Worm (Caenorhabditis elegans) whole organism, L4/young adult: ENCODE data around the gene set-1.

Experiments used
- W03F9.2 ChIP-seq: fragments of 150-350 bp; optimal IDR thresholded peaks from 2 replicates; lab custom pipeline; 2014; ENCODE audit warnings: missing biosample characterization, missing genetic modification characterization
- dao-5 ChIP-seq: sonication (generic microtip); optimal IDR thresholded peaks from 2 replicates; lab custom pipeline; 2016; ENCODE audit warnings: missing genotype, missing genetic modification characterization, moderate library complexity, missing compliant biosample characterization
- him-1 ChIP-seq: sonication (generic microtip); optimal IDR thresholded peaks from 2 replicates; lab custom pipeline; 2016; ENCODE audit warnings: missing genotype, missing genetic modification reagents, missing genetic modification characterization, missing compliant biosample characterization

Gene set-1

DNA sequence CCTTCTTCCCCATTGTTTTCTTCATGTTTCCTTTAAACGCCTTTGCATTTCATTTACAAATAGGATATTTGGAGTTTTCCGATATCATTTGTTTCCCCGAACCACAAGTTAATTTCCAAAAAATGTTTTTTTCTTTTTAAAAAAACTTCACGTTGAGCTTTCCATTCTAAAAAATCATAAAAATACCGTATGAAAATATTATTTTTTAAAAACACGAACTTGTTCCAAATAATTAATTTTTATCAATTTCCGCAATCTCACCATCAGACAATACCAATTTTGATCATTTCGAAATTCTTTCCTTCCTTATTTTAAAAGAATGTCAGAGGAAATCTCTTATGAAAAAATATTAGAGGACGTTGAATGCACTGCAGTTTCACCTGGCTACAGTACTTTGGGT lies 19.3 kb upstream of the set-1 start, which contains the start of gene wht-6:
wht-6 (plus strand) TSS at position 301 of the 400 bp plus-strand sequence.
- TF ChIP-seq dao-5 (tag; lab: Kevin White, UChicago) (no peak), W03F9.2 (tag; lab: Kevin White, UChicago) (no peak), him-1 (no peak)

DNA sequence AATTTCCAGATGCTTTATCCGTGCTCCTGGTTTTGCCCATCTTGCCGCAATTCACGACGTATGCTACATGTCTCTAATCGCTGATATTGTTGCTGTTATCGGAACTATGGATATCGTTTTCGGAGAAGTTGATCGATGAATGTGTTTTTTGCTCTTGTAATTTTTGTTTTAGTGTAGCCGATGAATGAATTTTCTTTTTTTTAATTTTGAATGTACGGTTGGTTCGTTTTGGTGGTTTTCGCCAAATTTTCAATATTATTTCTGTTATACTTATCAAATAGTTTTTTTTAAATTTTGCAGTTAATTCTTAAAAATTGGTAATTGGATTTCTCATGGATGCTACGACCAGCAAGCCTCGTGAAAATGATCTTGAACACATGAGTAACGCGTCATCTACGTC lies 14.8 kb upstream of the set-1 start, which contains the start of gene T26A5.2:
T26A5.2 (plus strand) TSS at position 301 of the 400 bp plus-strand sequence.
- TF ChIP-seq dao-5 (tag; lab: Kevin White, UChicago) (no peak), him-1 (no peak), W03F9.2 (tag; lab: Kevin White, UChicago) (no peak)

DNA sequence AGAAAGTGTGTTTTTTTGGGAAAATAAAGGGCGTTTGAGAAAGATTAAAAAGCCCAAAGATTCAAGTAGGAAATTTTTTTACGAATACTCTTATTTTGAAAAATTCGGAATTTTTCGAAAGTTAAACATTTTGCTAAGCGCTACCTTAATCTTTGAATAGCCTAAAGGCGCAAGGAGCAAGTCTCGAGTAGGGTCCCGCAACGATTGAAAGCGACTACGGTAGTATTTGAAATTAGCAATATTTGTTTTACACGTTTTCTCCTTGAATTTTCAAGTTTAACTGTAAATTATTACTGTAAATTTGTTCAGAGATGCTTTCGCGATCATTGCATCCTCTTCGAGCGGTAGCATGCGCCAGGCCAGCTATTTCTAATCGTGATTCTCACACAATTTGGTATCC lies 12.7 kb upstream of the set-1 start, which contains the start of gene nduf-2.2:
nduf-2.2 (plus strand) TSS at position 310 of the 400 bp plus-strand sequence.
- no peak for TF ChIP-seq dao-5 (tag; lab: Kevin White, UChicago)
- no peak for TF ChIP-seq him-1

DNA sequence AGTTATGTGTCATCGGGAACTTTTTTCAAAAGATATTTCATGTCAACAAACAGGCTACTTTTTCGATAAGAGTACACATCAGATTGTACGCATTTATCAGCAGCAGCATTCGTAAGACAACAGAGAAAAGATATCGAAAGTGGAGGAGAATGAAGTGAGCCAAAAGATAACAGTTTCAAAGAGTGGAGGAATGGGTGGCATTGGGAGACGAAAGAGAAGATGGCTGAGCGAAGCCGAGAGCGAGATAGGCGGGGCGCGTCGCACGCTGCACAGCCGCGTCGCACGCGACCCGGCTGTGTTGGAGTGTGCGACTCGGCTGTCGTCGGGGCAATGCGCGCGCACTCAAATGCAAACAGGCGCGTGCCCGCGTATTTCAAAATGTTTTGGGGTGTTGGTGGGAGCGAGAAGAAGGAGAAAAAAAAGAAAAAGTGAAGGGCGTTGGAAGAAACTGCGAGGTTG lies 12.0 kb upstream of the set-1 start:
- no peak for TF ChIP-seq dao-5 (tag; lab: Kevin White, UChicago)
- peak; percentile 21 for TF ChIP-seq him-1
- TF ChIP-seq W03F9.2 (tag; lab: Kevin White, UChicago), result peak; percentile 47

DNA sequence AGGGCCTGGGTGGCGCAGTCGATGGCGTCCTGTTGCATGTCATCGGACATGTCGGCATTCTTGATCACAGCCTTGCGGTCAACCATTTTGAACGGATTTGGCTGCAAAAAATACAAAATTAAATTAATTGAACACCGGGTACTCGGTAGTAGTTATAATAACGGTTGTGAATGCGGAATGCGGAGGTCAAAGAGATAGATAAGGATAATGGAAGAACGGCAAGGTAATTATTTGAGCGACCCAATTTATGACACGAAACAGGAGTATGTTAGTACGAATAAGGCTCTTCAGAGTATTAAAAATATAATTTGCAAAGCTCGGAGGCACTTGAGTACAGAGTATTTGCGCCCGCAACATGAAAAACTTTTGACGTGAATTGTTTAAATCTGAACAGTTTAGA lies 11.5 kb upstream of the set-1 start, which contains the start of gene dlc-1:
dlc-1 (minus strand) TSS at position 101 of the 400 bp plus-strand sequence.
- TF ChIP-seq dao-5 (tag; lab: Kevin White, UChicago), result no peak
- no peak for TF ChIP-seq W03F9.2 (tag; lab: Kevin White, UChicago)
- no peak for TF ChIP-seq him-1

ce11 chrIII:6462610-6463009 lies 10.4 kb upstream of the set-1 start, which contains the start of gene T26A5.8:
Gene T26A5.8 (minus strand): TSS chrIII:6462856.
- TF ChIP-seq him-1, result no peak
- TF ChIP-seq W03F9.2 (tag; lab: Kevin White, UChicago), result no peak
- no peak for TF ChIP-seq dao-5 (tag; lab: Kevin White, UChicago)

ce11 chrIII:6459820-6460219 lies 7.6 kb upstream of the set-1 start, which contains the start of gene algn-1:
Gene algn-1 (plus strand): TSS chrIII:6460120.
- TF ChIP-seq him-1 (no peak), dao-5 (tag; lab: Kevin White, UChicago) (no peak), W03F9.2 (tag; lab: Kevin White, UChicago) (no peak)

DNA sequence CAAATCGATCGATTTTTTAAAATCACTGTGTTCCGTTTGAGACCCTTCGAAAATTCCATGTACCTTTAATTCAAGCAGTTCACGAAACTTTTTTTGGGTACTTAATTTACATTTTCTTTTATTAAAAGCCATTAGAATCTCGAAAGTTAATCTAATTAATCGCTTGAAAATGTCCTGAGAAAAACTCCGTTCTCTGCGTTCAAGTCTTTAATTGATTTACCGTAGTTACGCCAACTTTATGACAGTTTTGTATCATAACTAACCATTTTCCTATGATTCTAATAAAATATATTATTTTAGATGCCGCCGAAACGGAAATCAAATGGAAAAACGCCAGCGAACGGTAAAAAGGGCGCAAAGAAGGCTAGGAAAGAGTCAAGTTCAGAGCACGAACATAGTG lies 2.0 kb upstream of the set-1 start, which contains the start of gene jhdm-1:
jhdm-1 (plus strand) TSS at position 301 of the 400 bp plus-strand sequence.
- TF ChIP-seq W03F9.2 (tag; lab: Kevin White, UChicago) (no peak), him-1 (no peak), dao-5 (tag; lab: Kevin White, UChicago) (no peak)

DNA sequence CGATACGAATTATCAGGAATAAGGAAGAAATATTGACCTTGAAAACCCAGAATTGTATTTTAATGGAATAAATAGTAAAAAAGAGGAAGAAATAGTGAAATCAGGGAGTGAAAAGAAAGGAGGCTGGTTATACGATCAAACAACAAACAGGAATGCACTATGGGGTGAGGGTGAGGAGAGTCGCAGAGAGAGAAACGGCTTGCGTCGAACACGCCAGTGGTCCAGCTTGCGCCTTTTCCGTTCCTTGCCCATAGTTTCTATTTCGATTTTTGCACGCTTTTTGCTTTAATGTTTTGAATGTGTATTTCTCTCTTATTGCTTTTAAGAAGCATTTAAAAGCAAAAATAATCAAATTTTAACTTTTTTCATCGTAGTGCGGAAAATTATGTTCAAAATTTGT lies 1.5 kb upstream of the set-1 start:
- TF ChIP-seq W03F9.2 (tag; lab: Kevin White, UChicago) (peak; percentile 81), him-1 (no peak), dao-5 (tag; lab: Kevin White, UChicago) (no peak)

DNA sequence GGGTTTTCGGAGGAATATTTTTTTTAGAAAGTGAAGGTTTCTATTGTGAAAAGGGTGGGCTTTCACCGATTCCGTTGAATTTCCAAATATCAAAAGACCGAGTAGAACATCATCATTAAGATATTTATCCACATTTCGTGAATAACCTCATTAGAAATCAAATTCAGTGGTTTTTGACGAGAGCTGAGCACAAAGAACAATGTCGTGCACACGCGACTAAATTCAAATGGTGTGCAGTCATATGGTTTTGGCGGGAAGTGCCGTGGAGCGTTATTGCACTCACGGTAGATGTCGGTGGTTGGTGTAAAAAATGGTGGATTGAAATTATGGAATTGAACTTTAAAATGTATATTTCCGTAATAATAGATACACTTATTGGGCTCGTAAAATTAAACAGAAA lies 505 bp upstream of the set-1 start:
- no peak for TF ChIP-seq him-1
- TF ChIP-seq W03F9.2 (tag; lab: Kevin White, UChicago), result no peak
- no peak for TF ChIP-seq dao-5 (tag; lab: Kevin White, UChicago)

- no peak for TF ChIP-seq W03F9.2 (tag; lab: Kevin White, UChicago)
- no peak for TF ChIP-seq dao-5 (tag; lab: Kevin White, UChicago)
- TF ChIP-seq him-1, result no peak
Measured at ce11 chrIII:6450596-6450995, 1.6 kb downstream of the set-1 start, which contains the start of gene T26A5.6. Gene T26A5.6 (minus strand): TSS chrIII:6450696.

- TF ChIP-seq W03F9.2 (tag; lab: Kevin White, UChicago), result no peak
- no peak for TF ChIP-seq him-1
- no peak for TF ChIP-seq dao-5 (tag; lab: Kevin White, UChicago)
Measured at ce11 chrIII:6449854-6450253, 2.3 kb downstream of the set-1 start.

DNA sequence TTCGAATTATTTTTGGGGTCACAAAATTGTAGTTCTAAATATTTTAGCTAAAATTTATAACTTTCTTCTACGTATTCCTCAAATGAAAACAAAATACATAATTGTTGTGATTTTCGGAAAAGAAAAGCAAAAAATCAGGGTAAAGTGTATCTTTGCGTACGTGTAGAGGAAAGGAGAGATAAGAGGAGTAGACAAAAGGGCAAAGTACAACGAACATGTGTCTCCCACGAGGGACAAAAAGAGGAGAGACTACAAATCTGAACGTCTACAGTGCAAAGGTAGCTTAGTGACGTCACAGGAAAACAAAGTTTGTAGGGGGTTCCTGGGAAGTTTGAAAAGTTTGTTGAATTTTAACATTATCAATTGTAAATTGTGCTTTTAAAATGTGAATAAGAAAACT lies 4.7 kb downstream of the set-1 start:
- TF ChIP-seq dao-5 (tag; lab: Kevin White, UChicago) (no peak), W03F9.2 (tag; lab: Kevin White, UChicago) (no peak), him-1 (no peak)

- TF ChIP-seq W03F9.2 (tag; lab: Kevin White, UChicago), result no peak
Measured at ce11 chrIII:6446807-6447206, 5.4 kb downstream of the set-1 start, which contains the start of gene let-721. Gene let-721 (minus strand): TSS chrIII:6446907.

- no peak for TF ChIP-seq him-1
- TF ChIP-seq W03F9.2 (tag; lab: Kevin White, UChicago), result peak; percentile 65
- no peak for TF ChIP-seq dao-5 (tag; lab: Kevin White, UChicago)
Measured at ce11 chrIII:6444335-6444734, 7.8 kb downstream of the set-1 start, which contains the start of gene C05D11.13. Gene C05D11.13 (minus strand): TSS chrIII:6444586.
